Fruit fly (Drosophila melanogaster) whole organism, larva: Measurements from ENCODE around the gene ArgRS.

Experiments
- noc ChIP-seq: fragments of 200-800 bp; sonication (Bioruptor generic); optimal IDR thresholded peaks from 3 replicates; lab custom pipeline; 2019; ENCODE audit warnings: missing biosample characterization, mild to moderate bottlenecking, missing genetic modification characterization, moderate library complexity

ArgRS gene

dm6 chrX:15844139-15844538, at the start of gene ArgRS, which contains the start of gene CG8578:
Gene ArgRS, minus strand, starts transcription at chrX:15844145.
Gene CG8578, plus strand, starts transcription at chrX:15844476.
- peak; percentile 74 for TF ChIP-seq noc

dm6 chrX:15891606-15892345, 47.8 kb upstream of the ArgRS start, which contains the start of gene shi:
Gene shi, plus strand, starts transcription at chrX:15892116.
- no peak for TF ChIP-seq noc

- no peak for TF ChIP-seq noc
These were observed 46.0 kb upstream of the ArgRS start, which contains the start of the genes MSBP and CG15916 for dm6 chrX:15889780-15890608. Gene MSBP, minus strand, starts transcription at chrX:15890109. Gene CG15916, plus strand, starts transcription at chrX:15890589.

dm6 chrX:15888763-15889162, 44.8 kb upstream of the ArgRS start:
- no peak for TF ChIP-seq noc

- no peak for TF ChIP-seq noc
These were observed 43.3 kb upstream of the ArgRS start, which contains the start of gene tay for dm6 chrX:15887247-15887616. Gene tay, minus strand, starts transcription at chrX:15887311.

dm6 chrX:15886411-15887246, 42.7 kb upstream of the ArgRS start:
- no peak for TF ChIP-seq noc

DNA sequence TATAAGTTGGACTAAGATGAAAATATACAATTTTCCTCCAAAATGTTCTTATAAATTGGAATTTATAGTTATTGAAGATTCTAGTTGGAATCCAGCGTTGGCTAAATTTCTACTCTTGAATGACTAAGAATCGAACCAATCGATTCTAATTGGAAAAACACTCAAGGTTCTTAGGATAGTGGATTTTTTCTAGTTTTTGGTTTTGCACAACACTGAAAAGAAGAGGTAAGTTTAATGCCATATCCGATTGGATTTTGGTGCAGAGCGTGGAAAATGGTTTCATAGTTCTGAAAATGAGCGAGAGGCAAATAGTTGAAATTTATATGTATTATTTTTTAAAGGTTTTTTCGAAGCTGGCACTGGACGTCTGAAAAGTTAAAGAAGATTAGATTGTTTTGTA, 31.6 kb upstream of the ArgRS start:
- TF ChIP-seq noc: no peak

DNA sequence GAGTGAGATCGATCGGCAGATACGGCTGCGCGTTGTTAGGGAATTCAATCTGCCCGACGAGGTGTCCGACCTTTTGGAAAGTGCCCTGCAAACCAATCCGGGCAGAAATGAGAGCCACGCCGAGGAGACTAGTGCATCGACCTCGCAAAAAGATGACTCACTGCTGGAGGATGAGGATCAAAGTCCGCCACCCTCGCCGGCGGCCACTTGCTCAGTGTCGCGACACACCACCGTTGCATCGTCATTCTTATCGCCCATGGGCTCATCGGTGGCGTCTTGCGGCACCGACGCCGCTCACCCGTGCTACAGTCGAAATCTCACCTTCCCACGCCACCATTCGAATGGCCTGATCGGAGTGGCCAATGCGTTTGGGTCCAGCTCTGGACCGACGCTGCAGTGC, 30.5 kb upstream of the ArgRS start:
- TF ChIP-seq noc: no peak

DNA sequence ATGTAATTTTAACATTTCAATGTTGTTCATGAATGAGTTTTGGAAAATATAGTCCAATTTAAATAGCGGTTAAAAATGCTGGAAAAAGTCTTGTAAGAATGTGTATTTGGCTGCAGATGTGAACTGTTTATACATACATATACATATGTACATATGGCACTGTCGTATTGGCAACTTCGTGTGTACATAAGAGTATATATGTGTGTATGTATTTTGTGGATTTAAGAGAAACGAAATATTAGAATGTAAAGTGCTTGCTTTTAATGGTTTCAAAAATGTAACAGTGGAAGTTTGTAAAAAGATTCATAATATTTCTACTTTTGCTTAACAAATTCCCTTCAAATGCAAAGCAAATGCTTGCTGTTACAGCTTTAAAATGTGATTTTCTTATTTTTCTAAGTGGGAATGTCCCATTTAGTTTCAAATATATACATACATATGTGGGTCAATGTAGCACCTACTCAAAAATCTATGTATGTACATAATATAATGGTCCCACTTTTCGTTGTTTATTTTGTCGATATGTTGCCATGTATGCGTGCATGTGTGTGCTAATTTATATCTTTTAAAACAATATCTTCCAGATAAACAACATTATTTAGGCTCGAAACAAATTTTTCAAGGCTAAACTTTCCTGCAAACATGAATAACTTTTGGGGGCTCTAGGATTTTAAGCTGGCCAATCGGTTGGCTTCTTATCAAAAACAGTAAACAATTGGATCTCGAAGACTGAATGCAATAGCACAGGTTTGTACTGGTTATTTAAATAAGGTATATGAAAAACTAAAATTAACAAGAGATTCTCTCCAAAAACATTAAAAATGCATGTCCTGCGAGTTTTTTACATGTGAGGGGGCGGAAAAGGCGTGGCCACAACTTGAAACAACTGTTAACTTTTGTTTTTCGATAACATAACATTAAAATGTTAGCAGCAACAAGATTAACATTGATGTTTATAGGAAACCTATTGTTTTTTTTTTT, 27.1 kb upstream of the ArgRS start:
- no peak for TF ChIP-seq noc

dm6 chrX:15869843-15870242, 25.9 kb upstream of the ArgRS start, which contains the start of gene CG16952:
Gene CG16952, plus strand, starts transcription at chrX:15870183.
- TF ChIP-seq noc: no peak

DNA sequence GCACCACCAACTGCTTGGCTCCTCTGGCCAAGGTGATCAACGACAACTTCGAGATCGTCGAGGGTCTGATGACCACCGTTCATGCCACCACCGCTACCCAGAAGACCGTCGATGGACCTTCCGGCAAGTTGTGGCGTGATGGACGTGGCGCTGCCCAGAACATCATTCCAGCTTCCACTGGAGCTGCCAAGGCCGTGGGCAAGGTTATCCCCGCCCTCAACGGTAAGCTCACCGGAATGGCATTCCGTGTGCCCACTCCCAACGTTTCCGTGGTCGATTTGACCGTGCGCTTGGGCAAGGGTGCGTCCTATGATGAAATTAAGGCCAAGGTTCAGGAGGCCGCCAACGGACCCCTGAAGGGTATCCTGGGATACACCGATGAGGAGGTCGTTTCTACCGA, 24.8 kb upstream of the ArgRS start:
- no peak for TF ChIP-seq noc

DNA sequence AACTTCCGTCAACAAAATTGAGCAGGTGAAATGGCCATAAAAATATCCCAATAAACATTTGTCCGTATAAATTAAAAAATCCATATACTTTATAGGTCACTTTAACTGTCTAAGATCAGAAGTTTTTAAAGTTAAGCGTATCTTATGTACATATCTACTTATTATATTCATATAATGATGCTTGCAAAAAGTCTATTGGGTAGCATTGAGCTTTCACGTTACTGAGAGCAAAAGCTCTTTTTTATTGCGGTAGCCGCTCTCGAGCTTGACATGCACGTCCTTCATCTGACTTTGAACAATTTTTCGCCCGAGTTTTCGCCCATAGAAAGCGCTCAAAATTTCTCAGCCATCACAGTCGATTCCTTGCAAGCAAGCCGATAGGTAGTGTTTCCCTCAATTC, 23.9 kb upstream of the ArgRS start, which contains the start of gene Gapdh2:
TSS of gene Gapdh2 (plus strand) at position 283 of the 400 bp plus-strand sequence.
- peak; percentile 100 for TF ChIP-seq noc

dm6 chrX:15866799-15867412, 23.0 kb upstream of the ArgRS start:
- no peak for TF ChIP-seq noc

DNA sequence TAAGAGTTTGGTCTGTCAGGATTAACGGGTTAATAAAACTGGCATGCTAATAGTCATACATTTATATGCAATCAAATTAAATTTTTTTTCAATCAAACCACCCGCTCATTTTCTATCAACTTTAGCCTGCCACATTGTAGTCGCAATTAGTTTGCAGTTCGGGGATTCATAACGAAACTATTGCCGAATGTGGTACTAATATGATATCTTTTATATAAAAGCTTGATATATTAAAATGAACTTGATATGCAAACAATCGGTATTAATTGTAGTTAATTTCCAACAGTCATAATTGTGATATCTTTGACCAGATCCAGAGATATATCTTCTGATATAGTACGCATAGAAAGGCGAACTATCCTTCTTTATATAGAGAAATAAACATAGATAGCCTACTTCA, 22.1 kb upstream of the ArgRS start:
- TF ChIP-seq noc: no peak

DNA sequence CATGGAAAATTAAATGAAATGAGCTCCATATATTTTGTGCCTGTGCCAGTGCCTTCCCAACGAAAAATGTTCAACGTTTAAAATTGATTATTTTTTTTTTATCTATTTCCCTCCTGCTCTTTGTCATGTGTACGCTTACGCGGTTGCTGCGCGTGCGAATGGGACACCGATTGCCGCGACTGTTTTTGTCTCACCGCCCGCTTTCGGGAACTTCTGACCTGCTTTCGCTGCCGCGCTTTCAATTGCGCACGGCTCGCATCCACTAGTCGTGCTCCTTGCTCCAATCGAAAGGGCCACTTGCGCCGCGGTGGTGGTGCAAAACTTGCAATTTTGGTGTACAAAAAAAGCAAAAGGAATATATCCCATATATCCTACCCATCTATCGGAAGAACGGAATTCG, 16.5 kb upstream of the ArgRS start:
- no peak for TF ChIP-seq noc
